Worm (Caenorhabditis elegans) whole organism, midembryonic: Measurements from ENCODE around the gene pho-11.

Source experiments
- T22C8.4 ChIP-seq: fragments of 200-800 bp; sonication (Bioruptor generic); IDR thresholded peaks from 2 replicates; pipeline ENCODE4 v1.3.6; 2022; ENCODE audit warnings: missing genetic modification characterization, missing compliant biosample characterization
- cog-1 ChIP-seq: sonication (generic microtip); optimal IDR thresholded peaks from 2 replicates; lab custom pipeline; 2016; ENCODE audit warnings: missing genetic modification characterization, missing compliant biosample characterization
- flt-1 ChIP-seq: fragments of 200-800 bp; sonication (Bioruptor generic); IDR thresholded peaks from 2 replicates; pipeline ENCODE4 v1.3.6; 2022; ENCODE audit warnings: missing genetic modification characterization, missing compliant biosample characterization
- klf-2 ChIP-seq: fragments of 200-800 bp; sonication (Bioruptor generic); conservative IDR thresholded peaks from 2 replicates; pipeline ENCODE4 v1.3.6; 2022; ENCODE audit warnings: missing genetic modification reagents, missing genetic modification characterization, missing compliant biosample characterization
- med-1 ChIP-seq: sonication (generic microtip); optimal IDR thresholded peaks from 2 replicates; lab custom pipeline; 2017; ENCODE audit warnings: missing genetic modification characterization, mild to moderate bottlenecking, missing compliant biosample characterization, antibody characterized with exemption, missing genetic modification reagents; ENCODE audit not compliant: insufficient read depth
- ref-1 ChIP-seq: fragments of 200-800 bp; sonication (Bioruptor generic); conservative IDR thresholded peaks from 2 replicates; pipeline ENCODE4 v1.3.6; 2022; ENCODE audit warnings: missing genetic modification reagents, missing genetic modification characterization, missing compliant biosample characterization
- tab-1 ChIP-seq: fragments of 200-800 bp; sonication (Bioruptor generic); IDR thresholded peaks from 2 replicates; pipeline ENCODE4 v1.3.6; 2022; ENCODE audit warnings: missing genetic modification characterization, missing compliant biosample characterization
- ztf-23 ChIP-seq: fragments of 200-800 bp; sonication (Bioruptor generic); IDR thresholded peaks from 2 replicates; pipeline ENCODE4 v1.3.6; 2022; ENCODE audit warnings: missing genetic modification reagents, missing genetic modification characterization, missing compliant biosample characterization
- ztf-29 ChIP-seq: fragments of 200-800 bp; sonication (Bioruptor generic); IDR thresholded peaks from 2 replicates; pipeline ENCODE4 v1.3.6; 2022; ENCODE audit warnings: missing genetic modification reagents, missing genetic modification characterization, missing compliant biosample characterization

Gene pho-11

DNA sequence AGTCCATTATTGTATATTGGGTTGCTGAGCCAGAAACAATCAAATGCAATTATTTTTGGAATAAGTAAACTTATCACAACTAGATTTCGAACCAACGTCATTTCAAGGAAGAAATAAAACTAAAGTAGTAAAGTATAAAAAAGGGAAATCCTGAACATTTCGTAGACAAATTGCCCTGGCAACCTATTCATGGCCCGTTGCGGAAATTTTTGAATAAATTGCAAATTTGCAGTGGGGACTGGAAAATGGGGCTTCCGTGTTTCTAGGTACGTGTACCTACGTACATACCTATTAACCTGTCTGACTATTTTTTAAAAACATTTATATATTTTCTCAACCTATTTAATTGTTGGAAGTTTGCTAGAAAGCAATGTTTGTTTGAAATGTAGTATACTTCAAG, 16.6 kb upstream of the pho-11 start, which contains the start of gene F26C11.3:
Gene F26C11.3, minus strand, starts transcription at position 101 of the 400 bp plus-strand sequence.
- no peak for TF ChIP-seq tab-1
- no peak for TF ChIP-seq ref-1 (GFP tag; lab: Robert Waterston, UW)
- no peak for TF ChIP-seq klf-2 (GFP tag; lab: Robert Waterston, UW)
- no peak for TF ChIP-seq med-1 (GFP tag; lab: Kevin White, UChicago)
- no peak for TF ChIP-seq ztf-29
- no peak for TF ChIP-seq T22C8.4 (GFP tag; lab: Robert Waterston, UW)
- TF ChIP-seq cog-1 (tag; lab: Kevin White, UChicago), result no peak
- TF ChIP-seq flt-1 (GFP tag; lab: Robert Waterston, UW), result no peak
- TF ChIP-seq ztf-23 (GFP tag; lab: Robert Waterston, UW), result no peak

DNA sequence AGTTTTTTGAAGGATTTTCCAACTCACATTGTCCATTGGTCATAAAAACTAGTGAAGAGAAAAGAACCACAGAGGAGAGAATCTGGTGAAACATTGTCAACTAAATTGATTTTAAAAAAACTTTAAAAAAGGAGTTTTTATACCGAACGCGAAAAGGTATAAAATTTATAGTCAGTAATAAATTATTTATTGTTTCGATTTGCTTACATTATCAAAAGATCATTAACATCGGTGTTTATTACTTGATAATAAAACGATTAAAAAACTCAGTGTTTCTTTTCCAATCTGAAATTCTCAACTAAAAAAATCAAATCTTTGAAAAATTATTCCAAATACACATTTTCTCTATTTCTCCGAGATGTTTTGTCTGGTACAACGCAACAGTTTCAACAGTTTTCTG, 15.5 kb upstream of the pho-11 start, which contains the start of gene F26C11.4:
Gene F26C11.4, minus strand, starts transcription at position 101 of the 400 bp plus-strand sequence.
- TF ChIP-seq cog-1 (tag; lab: Kevin White, UChicago) (no peak), flt-1 (GFP tag; lab: Robert Waterston, UW) (no peak), klf-2 (GFP tag; lab: Robert Waterston, UW) (no peak), med-1 (GFP tag; lab: Kevin White, UChicago) (no peak), tab-1 (no peak), T22C8.4 (GFP tag; lab: Robert Waterston, UW) (no peak), ref-1 (GFP tag; lab: Robert Waterston, UW) (no peak), ztf-23 (GFP tag; lab: Robert Waterston, UW) (no peak), ztf-29 (no peak)

DNA sequence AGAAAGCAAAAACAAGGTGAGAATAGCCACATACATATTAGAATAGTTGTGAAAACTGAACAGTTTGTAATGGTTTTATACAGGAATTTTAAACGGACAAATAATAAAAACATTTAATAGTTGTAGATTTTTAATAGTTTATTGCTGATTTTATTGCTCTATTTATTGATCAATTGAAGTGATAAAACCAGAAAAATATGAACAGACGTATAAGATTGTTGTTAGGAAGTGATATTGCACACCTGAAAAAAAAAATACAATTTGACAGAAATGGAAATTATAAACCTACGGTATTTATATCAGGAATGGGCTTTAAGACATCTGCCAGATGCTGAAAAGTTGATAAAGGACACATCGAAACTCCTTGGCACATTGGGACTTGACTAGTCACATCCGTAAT, 13.7 kb upstream of the pho-11 start, which contains the start of gene C05C10.8:
Gene C05C10.8, minus strand, starts transcription at position 101 of the 400 bp plus-strand sequence.
- TF ChIP-seq ztf-23 (GFP tag; lab: Robert Waterston, UW) (no peak), T22C8.4 (GFP tag; lab: Robert Waterston, UW) (no peak), tab-1 (no peak), ztf-29 (no peak), klf-2 (GFP tag; lab: Robert Waterston, UW) (no peak), med-1 (GFP tag; lab: Kevin White, UChicago) (no peak), flt-1 (GFP tag; lab: Robert Waterston, UW) (no peak), ref-1 (GFP tag; lab: Robert Waterston, UW) (no peak), cog-1 (tag; lab: Kevin White, UChicago) (no peak)

DNA sequence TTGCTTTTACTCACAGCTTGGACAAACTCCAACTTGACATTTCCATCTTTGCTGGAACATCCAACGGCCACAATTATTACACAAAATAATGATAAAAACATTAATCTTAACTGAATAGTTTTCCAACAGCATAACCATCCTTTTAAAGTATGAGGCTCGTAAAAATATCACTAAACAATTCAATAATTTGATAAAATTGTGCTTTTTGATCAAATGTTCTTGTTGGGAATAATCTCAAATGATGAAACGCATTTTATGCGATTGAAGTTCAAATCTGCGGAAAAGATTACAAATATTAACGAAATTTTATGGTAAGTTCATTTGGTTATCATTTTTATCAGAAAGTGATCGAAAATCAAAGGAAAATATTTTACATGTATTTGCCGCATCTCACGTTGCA, 11.2 kb upstream of the pho-11 start, which contains the start of gene pho-10:
Gene pho-10, minus strand, starts transcription at position 101 of the 400 bp plus-strand sequence.
- no peak for TF ChIP-seq T22C8.4 (GFP tag; lab: Robert Waterston, UW)
- no peak for TF ChIP-seq klf-2 (GFP tag; lab: Robert Waterston, UW)
- no peak for TF ChIP-seq flt-1 (GFP tag; lab: Robert Waterston, UW)
- TF ChIP-seq cog-1 (tag; lab: Kevin White, UChicago), result no peak
- no peak for TF ChIP-seq tab-1
- no peak for TF ChIP-seq ztf-29

DNA sequence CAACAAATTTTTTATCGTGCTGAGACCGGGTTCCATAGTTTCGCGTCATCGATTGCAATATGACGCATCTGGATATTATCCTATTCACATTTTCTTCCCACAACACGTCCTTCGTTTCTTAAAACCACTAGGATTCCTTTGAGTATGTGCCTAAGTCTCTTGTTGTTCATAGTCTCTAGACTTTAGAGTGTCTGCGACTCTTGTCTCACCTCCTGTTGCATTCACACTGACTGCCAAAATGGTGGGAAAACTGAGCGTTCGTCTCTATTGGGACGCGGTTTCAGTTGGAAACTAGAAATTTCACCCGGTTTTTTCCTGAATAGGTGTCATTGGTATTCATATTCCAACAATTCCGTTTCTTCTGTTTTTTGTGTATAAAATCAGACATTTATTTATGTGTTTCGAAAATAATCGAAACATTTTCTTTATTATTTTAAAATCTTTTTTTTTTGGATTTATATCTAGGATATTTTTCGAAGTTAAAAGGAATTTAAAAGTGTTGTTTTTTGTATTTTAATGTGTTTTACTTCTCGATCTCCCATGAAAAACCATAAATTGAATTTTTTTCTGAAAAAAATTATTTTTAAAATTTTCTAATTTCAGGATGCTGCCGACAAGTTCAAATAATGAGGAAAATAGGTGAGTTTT, 9.9 kb upstream of the pho-11 start, which contains the start of gene C05C10.2:
Gene C05C10.2, plus strand, starts transcription at position 598 of the 648 bp plus-strand sequence.
- TF ChIP-seq tab-1, result no peak
- TF ChIP-seq ztf-29, result no peak
- no peak for TF ChIP-seq klf-2 (GFP tag; lab: Robert Waterston, UW)
- TF ChIP-seq cog-1 (tag; lab: Kevin White, UChicago), result no peak
- TF ChIP-seq ref-1 (GFP tag; lab: Robert Waterston, UW), result no peak
- no peak for TF ChIP-seq med-1 (GFP tag; lab: Kevin White, UChicago)
- no peak for TF ChIP-seq T22C8.4 (GFP tag; lab: Robert Waterston, UW)
- no peak for TF ChIP-seq flt-1 (GFP tag; lab: Robert Waterston, UW)
- no peak for TF ChIP-seq ztf-23 (GFP tag; lab: Robert Waterston, UW)

DNA sequence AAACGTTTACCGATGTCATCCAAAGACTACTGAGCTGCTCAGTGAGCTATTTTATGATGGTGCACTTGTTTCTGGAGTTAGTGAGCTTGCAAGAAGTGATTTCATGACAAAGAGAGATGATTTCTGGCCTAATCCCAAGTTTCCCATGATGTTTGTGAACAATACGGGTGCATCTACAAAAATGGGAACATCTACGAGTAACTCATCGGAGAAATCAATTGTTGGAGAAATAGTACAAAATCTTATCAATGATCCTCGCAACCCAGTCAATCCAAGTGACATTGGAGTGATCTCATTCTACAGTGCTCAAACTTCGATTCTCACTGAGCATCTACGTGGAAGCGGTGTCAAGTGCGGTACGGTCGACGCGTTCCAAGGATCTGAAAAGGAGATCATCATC, 3.2 kb upstream of the pho-11 start:
- TF ChIP-seq med-1 (GFP tag; lab: Kevin White, UChicago) (no peak), flt-1 (GFP tag; lab: Robert Waterston, UW) (no peak), ztf-23 (GFP tag; lab: Robert Waterston, UW) (no peak), T22C8.4 (GFP tag; lab: Robert Waterston, UW) (no peak), ref-1 (GFP tag; lab: Robert Waterston, UW) (no peak), cog-1 (tag; lab: Kevin White, UChicago) (no peak), tab-1 (no peak), ztf-29 (no peak), klf-2 (GFP tag; lab: Robert Waterston, UW) (no peak)

DNA sequence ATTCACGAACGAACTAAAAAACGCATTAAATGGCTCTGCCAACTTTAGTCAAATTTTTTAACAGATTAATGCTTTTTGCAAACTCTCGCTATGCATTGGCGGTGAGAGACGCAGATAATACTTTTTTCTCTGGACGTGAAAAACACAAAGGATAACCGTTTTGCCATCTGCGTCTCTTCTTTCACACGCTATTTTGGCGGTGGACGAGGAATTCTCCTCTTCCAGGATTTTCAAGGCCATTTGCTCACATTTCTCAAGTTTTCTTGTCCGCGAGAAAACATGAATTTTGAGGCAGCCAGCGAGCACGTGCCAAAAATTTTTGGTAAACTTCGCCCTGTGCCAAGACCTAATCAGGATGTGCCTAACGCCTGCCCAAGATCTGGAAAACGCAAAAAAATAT, 637 bp upstream of the pho-11 start:
- TF ChIP-seq T22C8.4 (GFP tag; lab: Robert Waterston, UW), result no peak
- peak; percentile 5; the same call in 1 of the 2 replicates for TF ChIP-seq flt-1 (GFP tag; lab: Robert Waterston, UW)

DNA sequence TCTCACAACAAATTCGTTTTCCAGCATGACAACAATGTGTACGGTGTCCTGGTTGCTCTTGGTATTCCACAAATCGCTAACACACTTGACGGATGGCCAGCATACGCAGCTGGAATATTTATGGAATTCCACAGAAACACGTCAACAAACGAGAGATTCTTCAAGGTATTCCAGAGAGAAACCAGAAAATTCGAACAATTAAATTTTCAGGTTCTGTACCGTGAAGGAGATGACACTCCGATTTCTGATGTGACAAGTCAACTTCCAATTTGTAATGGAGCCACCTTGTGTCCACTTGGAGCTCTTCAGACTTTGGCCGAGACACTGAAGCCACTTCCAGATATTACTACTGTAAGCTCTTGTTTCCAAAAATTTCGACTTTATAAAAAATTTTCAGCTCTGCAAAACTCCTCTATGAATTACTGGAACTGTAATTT, 2.3 kb downstream of the pho-11 start:
- TF ChIP-seq med-1 (GFP tag; lab: Kevin White, UChicago) (no peak), ztf-29 (no peak), ztf-23 (GFP tag; lab: Robert Waterston, UW) (no peak), flt-1 (GFP tag; lab: Robert Waterston, UW) (no peak), T22C8.4 (GFP tag; lab: Robert Waterston, UW) (no peak), klf-2 (GFP tag; lab: Robert Waterston, UW) (no peak), tab-1 (no peak), ref-1 (GFP tag; lab: Robert Waterston, UW) (no peak), cog-1 (tag; lab: Kevin White, UChicago) (no peak)

DNA sequence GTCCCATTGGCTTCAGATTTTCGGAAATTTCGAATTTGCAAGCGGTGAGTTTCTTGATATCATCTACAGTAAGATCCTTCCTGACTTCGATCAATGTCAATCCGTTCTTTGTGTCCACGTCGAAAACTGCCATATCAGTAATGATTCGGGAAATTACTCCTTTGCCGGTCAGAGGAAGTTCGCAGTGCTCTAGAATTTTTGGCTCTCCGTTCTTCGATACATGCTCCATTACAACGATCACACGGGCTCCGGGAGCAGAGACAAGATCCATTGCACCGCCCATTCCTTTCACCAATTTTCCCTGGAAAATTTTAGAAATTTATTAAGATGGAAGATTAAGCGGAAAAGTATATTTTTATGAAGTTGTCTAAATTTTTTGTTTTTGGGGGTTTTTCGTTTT, 2.9 kb downstream of the pho-11 start:
- TF ChIP-seq med-1 (GFP tag; lab: Kevin White, UChicago), result no peak
- no peak for TF ChIP-seq ztf-23 (GFP tag; lab: Robert Waterston, UW)
- TF ChIP-seq T22C8.4 (GFP tag; lab: Robert Waterston, UW), result no peak
